Fruit fly (Drosophila melanogaster) whole organism, embryonic: ENCODE results near the gene Plod.

Experiments used
- CG12155 ChIP-seq: fragments of 200-800 bp; sonication (Bioruptor generic); optimal IDR thresholded peaks from 3 replicates; lab custom pipeline; 2016; ENCODE audit warnings: missing biosample characterization, missing genetic modification characterization
- CG13123 ChIP-seq: fragments of 200-800 bp; sonication (Bioruptor generic); optimal IDR thresholded peaks from 2 replicates; lab custom pipeline; 2016; ENCODE audit warnings: missing biosample characterization, missing genetic modification characterization
- CG13287 ChIP-seq: fragments of 200-800 bp; sonication (Bioruptor generic); IDR thresholded peaks from 2 replicates; pipeline ENCODE4 v1.3.6; 2022; ENCODE audit warnings: missing biosample characterization, missing genetic modification characterization; ENCODE audit not compliant: partially characterized antibody
- CG13424 ChIP-seq: fragments of 200-800 bp; sonication (Bioruptor generic); optimal IDR thresholded peaks from 2 replicates; lab custom pipeline; 2019; ENCODE audit warnings: missing biosample characterization, mild to moderate bottlenecking, missing genetic modification characterization, moderate library complexity
- CG15479 ChIP-seq: fragments of 200-800 bp; sonication (Bioruptor generic); optimal IDR thresholded peaks from 3 replicates; lab custom pipeline; 2019; ENCODE audit warnings: missing biosample characterization, mild to moderate bottlenecking, missing genetic modification characterization, moderate library complexity
- CG15696 ChIP-seq: fragments of 200-800 bp; sonication (Bioruptor generic); optimal IDR thresholded peaks from 2 replicates; lab custom pipeline; 2019; ENCODE audit warnings: missing biosample characterization, mild to moderate bottlenecking, missing genetic modification characterization, moderate library complexity
- CG16779 ChIP-seq: fragments of 200-800 bp; sonication (Bioruptor generic); IDR thresholded peaks from 2 replicates; pipeline ENCODE4 v1.3.6; 2022; ENCODE audit warnings: missing biosample characterization, missing genetic modification characterization
- CG16863 ChIP-seq: fragments of 200-800 bp; sonication (Bioruptor generic); optimal IDR thresholded peaks from 3 replicates; lab custom pipeline; 2016; ENCODE audit warnings: missing biosample characterization, missing genetic modification characterization
- CG17361 ChIP-seq: fragments of 200-800 bp; sonication (Bioruptor generic); IDR thresholded peaks from 3 replicates; pipeline ENCODE4 v1.3.6; 2022; ENCODE audit warnings: missing biosample characterization, missing genetic modification characterization
- CG18011 ChIP-seq: fragments of 200-800 bp; sonication (Bioruptor generic); optimal IDR thresholded peaks from 2 replicates; lab custom pipeline; 2017; ENCODE audit warnings: missing biosample characterization, missing genetic modification characterization, mild to moderate bottlenecking, moderate library complexity, missing genotype
- CG2199 ChIP-seq: fragments of 200-800 bp; sonication (Bioruptor generic); IDR thresholded peaks from 3 replicates; pipeline ENCODE4 v1.3.6; 2022; ENCODE audit warnings: missing biosample characterization, missing genetic modification characterization
- CG2875 ChIP-seq: fragments of 200-800 bp; sonication (Bioruptor generic); optimal IDR thresholded peaks from 2 replicates; lab custom pipeline; 2017; ENCODE audit warnings: missing biosample characterization, mild to moderate bottlenecking, missing genetic modification characterization, missing genetic modification reagents
- CG2889 ChIP-seq: fragments of 200-800 bp; sonication (Bioruptor generic); IDR thresholded peaks from 3 replicates; pipeline ENCODE4 v1.3.6; 2022; ENCODE audit warnings: missing biosample characterization, missing genetic modification characterization
- CG30403 ChIP-seq: fragments of 200-800 bp; sonication (Bioruptor generic); optimal IDR thresholded peaks from 3 replicates; lab custom pipeline; 2016; ENCODE audit warnings: missing biosample characterization, missing genetic modification characterization
- CG3065 ChIP-seq: fragments of 200-800 bp; sonication (Bioruptor generic); optimal IDR thresholded peaks from 2 replicates; lab custom pipeline; 2016; ENCODE audit warnings: missing biosample characterization, missing genetic modification characterization
- CG4820 ChIP-seq: fragments of 200-800 bp; sonication (Bioruptor generic); optimal IDR thresholded peaks from 3 replicates; lab custom pipeline; 2016; ENCODE audit warnings: missing biosample characterization, missing genetic modification characterization
- CG5180 ChIP-seq: fragments of 200-800 bp; sonication (Bioruptor generic); optimal IDR thresholded peaks from 3 replicates; lab custom pipeline; 2017; ENCODE audit warnings: missing biosample characterization, missing genetic modification characterization, mild to moderate bottlenecking, moderate library complexity, missing genetic modification reagents
- CG6254 ChIP-seq: fragments of 200-800 bp; sonication (Bioruptor generic); optimal IDR thresholded peaks from 3 replicates; lab custom pipeline; 2017; ENCODE audit warnings: mild to moderate bottlenecking, missing biosample characterization, missing genetic modification reagents, missing genetic modification characterization
- CG7987 ChIP-seq: fragments of 200-800 bp; sonication (Bioruptor generic); optimal IDR thresholded peaks from 2 replicates; lab custom pipeline; 2018; ENCODE audit warnings: missing biosample characterization, mild to moderate bottlenecking, missing genetic modification characterization, moderate library complexity
- ERR ChIP-seq: fragments of 200-800 bp; sonication (Bioruptor generic); optimal IDR thresholded peaks from 2 replicates; lab custom pipeline; 2016; ENCODE audit warnings: missing biosample characterization, missing genetic modification characterization
- Fer3 ChIP-seq: fragments of 200-800 bp; sonication (Bioruptor generic); optimal IDR thresholded peaks from 2 replicates; lab custom pipeline; 2018; ENCODE audit warnings: missing biosample characterization, mild to moderate bottlenecking, missing genetic modification characterization, moderate library complexity
- Hey ChIP-seq: fragments of 200-800 bp; sonication (Bioruptor generic); optimal IDR thresholded peaks from 3 replicates; lab custom pipeline; 2018; ENCODE audit warnings: missing biosample characterization, mild to moderate bottlenecking, missing genetic modification characterization
- Hmr ChIP-seq: fragments of 200-800 bp; sonication (Bioruptor generic); optimal IDR thresholded peaks from 3 replicates; lab custom pipeline; 2017; ENCODE audit warnings: mild to moderate bottlenecking, missing biosample characterization, missing genetic modification reagents, missing genetic modification characterization
- Hr78 ChIP-seq, 2 experiments: fragments of 200-800 bp in 1 of 2; fragments of >200 bp in 1 of 2; sonication (Bioruptor generic) in 1 of 2; optimal IDR thresholded peaks; 2 replicates each; lab custom pipeline; 2017 to 2019; ENCODE audit warnings: missing biosample characterization in 2 of 2, missing genetic modification characterization in 2 of 2, mild to moderate bottlenecking in 1 of 2, moderate library complexity in 1 of 2
- Pdp1 ChIP-seq, 2 experiments: fragments of 200-800 bp; sonication (Bioruptor generic); optimal IDR thresholded peaks; 3 replicates each; lab custom pipeline; 2016; ENCODE audit warnings: missing biosample characterization in 2 of 2, missing genetic modification characterization in 2 of 2, mild to moderate bottlenecking in 1 of 2, moderate library complexity in 1 of 2
- Stat92E ChIP-seq, 3 experiments: fragments of >200 bp in 2 of 3; fragments of 200-800 bp in 1 of 3; sonication (Bioruptor generic) in 1 of 3; optimal IDR thresholded peaks; 2 replicates each; lab custom pipeline; 2017 to 2019; ENCODE audit warnings: missing biosample characterization in 3 of 3, missing genetic modification characterization in 3 of 3, mild to moderate bottlenecking in 1 of 3, moderate library complexity in 1 of 3
- Usf ChIP-seq: fragments of 200-800 bp; sonication (Bioruptor generic); optimal IDR thresholded peaks from 2 replicates; lab custom pipeline; 2017; ENCODE audit warnings: missing genotype, missing biosample characterization, missing genetic modification characterization
- aop ChIP-seq: fragments of 200-800 bp; sonication (Bioruptor generic); IDR thresholded peaks from 2 replicates; pipeline ENCODE4 v1.3.6; 2022; ENCODE audit warnings: missing biosample characterization, missing genetic modification characterization
- bsh ChIP-seq, 2 experiments: fragments of 200-800 bp; sonication (Bioruptor generic); optimal IDR thresholded peaks; 2 replicates each; lab custom pipeline; 2017 to 2018; ENCODE audit warnings: mild to moderate bottlenecking in 2 of 2, missing biosample characterization in 2 of 2, missing genetic modification characterization in 2 of 2, moderate library complexity in 1 of 2
- fru ChIP-seq: fragments of >200 bp; optimal IDR thresholded peaks from 2 replicates; lab custom pipeline; 2017
- ftz-f1 ChIP-seq: fragments of 200-800 bp; sonication (Bioruptor generic); optimal IDR thresholded peaks from 2 replicates; lab custom pipeline; 2016; ENCODE audit warnings: missing biosample characterization, missing genetic modification characterization
- grn ChIP-seq: fragments of 200-800 bp; sonication (Bioruptor generic); optimal IDR thresholded peaks from 3 replicates; lab custom pipeline; 2017; ENCODE audit warnings: missing biosample characterization, missing genetic modification characterization
- kah ChIP-seq: fragments of 200-800 bp; sonication (Bioruptor generic); optimal IDR thresholded peaks from 2 replicates; lab custom pipeline; 2018; ENCODE audit warnings: missing biosample characterization, mild to moderate bottlenecking, missing genetic modification characterization
- klu ChIP-seq: fragments of 200-800 bp; sonication (Bioruptor generic); IDR thresholded peaks from 2 replicates; pipeline ENCODE4 v1.3.6; 2022; ENCODE audit warnings: missing biosample characterization, missing genetic modification characterization
- kni ChIP-seq: fragments of 200-800 bp; sonication (Bioruptor generic); optimal IDR thresholded peaks from 3 replicates; lab custom pipeline; 2017; ENCODE audit warnings: mild to moderate bottlenecking, missing biosample characterization, missing genetic modification reagents, missing genetic modification characterization
- lmd ChIP-seq: fragments of 200-800 bp; sonication (Bioruptor generic); IDR thresholded peaks from 2 replicates; pipeline ENCODE4 v1.3.6; 2022; ENCODE audit warnings: missing biosample characterization, missing genetic modification characterization
- lola ChIP-seq, 3 experiments: fragments of >200 bp in 2 of 3; fragments of 200-800 bp in 1 of 3; sonication (Bioruptor generic) in 1 of 3; optimal IDR thresholded peaks; 2 replicates each; lab custom pipeline; 2017 to 2019; ENCODE audit warnings: missing biosample characterization in 3 of 3, missing genetic modification characterization in 3 of 3, mild to moderate bottlenecking in 1 of 3, moderate library complexity in 1 of 3
- mld ChIP-seq: fragments of 200-800 bp; sonication (Bioruptor generic); IDR thresholded peaks from 3 replicates; pipeline ENCODE4 v1.3.6; 2022; ENCODE audit warnings: missing biosample characterization, missing genetic modification characterization; ENCODE audit not compliant: partially characterized antibody
- oc ChIP-seq: fragments of 200-800 bp; sonication (Bioruptor generic); optimal IDR thresholded peaks from 2 replicates; lab custom pipeline; 2018; ENCODE audit warnings: missing biosample characterization, mild to moderate bottlenecking, missing genetic modification characterization, moderate library complexity
- org-1 ChIP-seq: fragments of 200-800 bp; sonication (Bioruptor generic); optimal IDR thresholded peaks from 2 replicates; lab custom pipeline; 2017; ENCODE audit warnings: missing biosample characterization, missing genetic modification characterization
- phol ChIP-seq: fragments of 200-800 bp; sonication (Bioruptor generic); optimal IDR thresholded peaks from 3 replicates; lab custom pipeline; 2018; ENCODE audit warnings: missing biosample characterization, mild to moderate bottlenecking, missing genetic modification characterization, moderate library complexity
- pnt ChIP-seq: fragments of 200-800 bp; sonication (Bioruptor generic); optimal IDR thresholded peaks from 3 replicates; lab custom pipeline; 2016; ENCODE audit warnings: missing biosample characterization, missing genetic modification characterization
- sc ChIP-seq, 3 experiments: fragments of >200 bp in 2 of 3; fragments of 200-800 bp in 1 of 3; sonication (Bioruptor generic) in 1 of 3; optimal IDR thresholded peaks; 2 replicates in 2 of 3; 3 replicates in 1 of 3; lab custom pipeline; 2017; ENCODE audit warnings: mild to moderate bottlenecking in 1 of 3, missing biosample characterization in 1 of 3, missing genetic modification characterization in 1 of 3, missing genetic modification reagents in 1 of 3
- shn ChIP-seq: fragments of 200-800 bp; sonication (Bioruptor generic); optimal IDR thresholded peaks from 3 replicates; lab custom pipeline; 2016; ENCODE audit warnings: missing biosample characterization, missing genetic modification characterization
- slp2 ChIP-seq: fragments of 200-800 bp; sonication (Bioruptor generic); optimal IDR thresholded peaks from 2 replicates; lab custom pipeline; 2016; ENCODE audit warnings: missing biosample characterization, missing genetic modification characterization
- sna ChIP-seq: fragments of 200-800 bp; sonication (Bioruptor generic); IDR thresholded peaks from 2 replicates; pipeline ENCODE4 v1.3.6; 2022; ENCODE audit warnings: missing biosample characterization, missing genetic modification characterization; ENCODE audit not compliant: partially characterized antibody
- usp ChIP-seq: fragments of >200 bp; optimal IDR thresholded peaks from 2 replicates; lab custom pipeline; 2017; ENCODE audit warnings: missing biosample characterization, missing genetic modification characterization

Gene Plod

dm6 chr3L:11169299-11170181 is 36.3 kb downstream of the Plod start, which contains the start of the genes wls and Adck5 (continued):
- TF ChIP-seq aop (GFP tag; lab: Robert Waterston, UW) (no peak), Hmr (GFP tag; lab: Kevin White, UChicago) (peak; percentile 81), CG16779 (peak; percentile 38; the same call in 1 of the 2 replicates), lmd (GFP tag; lab: Robert Waterston, UW) (no peak), CG15696 (tag; lab: Kevin White, UChicago) (no peak), Hey (tag; lab: Kevin White, UChicago) (peak; percentile 20), fru (lab: Kevin White, UChicago) (no peak), CG4820 (no peak), usp (no peak), CG6254 (GFP tag; lab: Kevin White, UChicago) (no peak), CG5180 (peak; percentile 7), ERR (no peak), grn (GFP tag; lab: Kevin White, UChicago) (no peak), CG12155 (GFP tag; lab: Kevin White, UChicago) (no peak), sna (GFP tag; lab: Robert Waterston, UW) (peak; percentile 31; the same call in 1 of the 2 replicates), phol (tag; lab: Kevin White, UChicago) (peak; percentile 37), ftz-f1 (GFP tag; lab: Kevin White, UChicago) (no peak), CG13123 (peak; percentile 10), CG2199 (GFP tag; lab: Robert Waterston, UW) (no peak), CG3065 (GFP tag; lab: Kevin White, UChicago) (no peak), slp2 (no peak), CG30403 (GFP tag; lab: Kevin White, UChicago) (peak; percentile 37), bsh (GFP tag; optimal IDR thresholded peaks at IDR 0.05; lab: Kevin White, UChicago) (peak in 1 of 2 experiments; percentile 42), kni (GFP tag; lab: Kevin White, UChicago) (no peak), CG13287 (GFP tag; lab: Robert Waterston, UW) (peak; percentile 12; the same call in 1 of the 2 replicates), Pdp1 (GFP tag; optimal IDR thresholded peaks at IDR 0.05; lab: Kevin White, UChicago) (peak; percentile 10 to 52), Hr78 (GFP tag; optimal IDR thresholded peaks at IDR 0.05; lab: Kevin White, UChicago) (peak in 1 of 2 experiments; percentile 78), oc (tag; lab: Kevin White, UChicago) (no peak), CG15479 (GFP tag; lab: Kevin White, UChicago) (no peak), CG13424 (tag; lab: Kevin White, UChicago) (peak; percentile 21), Usf (GFP tag; lab: Kevin White, UChicago) (no peak), CG2875 (GFP tag; lab: Kevin White, UChicago) (peak; percentile 25), CG16863 (GFP tag; lab: Kevin White, UChicago) (no peak), pnt (GFP tag; lab: Kevin White, UChicago) (no peak), kah (peak; percentile 92), CG2889 (no peak), mld (GFP tag; lab: Robert Waterston, UW) (no peak), CG7987 (GFP tag; lab: Kevin White, UChicago) (peak; percentile 81), lola (GFP tag; optimal IDR thresholded peaks at IDR 0.05; lab: Kevin White, UChicago) (no peak), sc (optimal IDR thresholded peaks at IDR 0.05; lab: Kevin White, UChicago) (no peak), sc (GFP tag; optimal IDR thresholded peaks at IDR 0.05; lab: Kevin White, UChicago) (peak; percentile 36), CG17361 (peak; percentile 62; the same call in 2 of the 3 replicates), shn (peak; percentile 36), klu (GFP tag; lab: Robert Waterston, UW) (no peak), Stat92E (GFP tag; optimal IDR thresholded peaks at IDR 0.05; lab: Kevin White, UChicago) (no peak), CG18011 (peak; percentile 27), Fer3 (tag; lab: Kevin White, UChicago) (peak; percentile 62), org-1 (peak; percentile 25)
